Worm (Caenorhabditis elegans): ENCODE measurements around the gene arrd-18.

Gene arrd-18

DNA sequence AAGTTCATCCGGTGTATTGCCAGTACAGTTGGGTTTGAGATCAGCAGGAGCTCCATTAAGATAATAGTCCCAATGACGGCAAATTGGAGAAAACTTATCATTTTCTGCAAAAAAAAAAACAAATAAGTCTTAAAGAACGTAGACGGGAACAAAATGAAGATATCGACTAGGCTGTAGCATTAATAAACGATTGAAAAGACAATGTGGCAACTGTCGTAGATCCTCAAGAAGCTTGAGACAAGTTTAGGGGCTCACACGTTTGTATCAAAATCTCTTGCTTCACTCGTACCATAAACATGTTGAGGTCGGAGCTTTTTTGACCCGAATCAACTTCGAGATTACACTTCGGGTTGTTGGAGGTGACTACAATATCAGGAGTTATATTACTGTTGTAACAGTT is 8.1 kb upstream of the arrd-18 start, which contains the start of gene F35F10.14:
Gene F35F10.14, minus strand, starts transcription at position 101 of the 400 bp plus-strand sequence.
- TF ChIP-seq ekl-4 (GFP tag; IDR thresholded peaks at IDR 0.05): no peak
- TF ChIP-seq ZK185.1 (tag; optimal IDR thresholded peaks at IDR 0.05; ENCODE audit: poor library complexity, severe bottlenecking): no peak
- no peak for TF ChIP-seq unc-62 (GFP tag; optimal IDR thresholded peaks at IDR 0.05)
- TF ChIP-seq ztf-28 (GFP tag; IDR thresholded peaks at IDR 0.05): 0 out of 2 replicates have a peak, but pooled peaks have one; percentile 26
- no peak for TF ChIP-seq dpff-1 (tag; optimal IDR thresholded peaks at IDR 0.05)
- TF ChIP-seq F22D6.2 (tag; optimal IDR thresholded peaks at IDR 0.05): no peak
- no peak for TF ChIP-seq Y53G8AR.9 (GFP tag; conservative IDR thresholded peaks at IDR 0.05)

DNA sequence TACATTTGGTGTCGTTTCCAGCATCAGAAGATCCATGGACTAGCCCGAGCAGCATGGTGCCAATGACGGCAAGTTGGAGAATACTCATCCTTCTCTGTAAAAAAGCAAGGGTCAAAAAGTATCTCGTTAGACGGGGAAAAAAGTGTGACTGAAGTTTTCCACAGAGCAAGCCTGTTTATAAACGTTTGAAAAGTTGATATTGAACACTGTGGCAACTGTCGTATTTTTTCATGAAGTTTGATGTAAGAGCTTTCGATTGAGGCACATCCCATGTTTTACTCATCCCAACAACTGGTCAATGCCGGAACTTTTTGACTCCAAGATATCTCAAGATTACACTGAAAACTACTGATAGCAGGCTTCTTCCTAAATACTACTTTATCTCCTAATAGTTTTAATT is 7.1 kb upstream of the arrd-18 start, which contains the start of gene F35F10.13:
Gene F35F10.13, minus strand, starts transcription at position 101 of the 400 bp plus-strand sequence.
- no peak for TF ChIP-seq mxl-1 (tag; optimal IDR thresholded peaks at IDR 0.05)
- no peak for TF ChIP-seq mcd-1 (GFP tag; IDR thresholded peaks at IDR 0.05)
- no peak for TF ChIP-seq chd-7 (tag; optimal IDR thresholded peaks at IDR 0.05)

DNA sequence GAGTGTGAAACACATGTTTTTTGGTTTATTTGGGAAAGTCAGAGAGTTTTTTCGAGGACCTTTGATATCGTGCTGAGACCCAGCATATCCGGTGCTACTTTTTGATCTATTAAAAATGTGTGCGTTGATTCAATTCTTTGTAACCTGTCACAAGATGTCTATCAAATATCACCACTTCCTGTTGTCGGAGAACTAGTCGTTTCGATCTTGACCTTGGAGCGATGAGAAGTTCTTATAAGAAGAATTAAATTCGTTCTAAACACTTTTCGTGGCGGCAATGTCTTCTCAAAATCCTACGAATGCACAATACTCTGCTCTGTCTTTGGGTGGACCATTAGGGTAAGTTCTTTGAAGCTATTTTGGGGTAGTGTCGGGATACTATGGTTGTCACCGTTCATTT is 4.2 kb upstream of the arrd-18 start, which contains the start of gene F35F10.1:
Gene F35F10.1, plus strand, starts transcription at position 200 of the 400 bp plus-strand sequence.
- no peak for TF ChIP-seq dpl-1 (GFP tag; optimal IDR thresholded peaks at IDR 0.05)
- no peak for TF ChIP-seq him-1 (tag; optimal IDR thresholded peaks at IDR 0.05)
- no peak for TF ChIP-seq zim-3 (tag; optimal IDR thresholded peaks at IDR 0.05)
- TF ChIP-seq F10E7.11 (tag; optimal IDR thresholded peaks at IDR 0.05): no peak
- TF ChIP-seq Y67H2A.10 (GFP tag; conservative IDR thresholded peaks at IDR 0.05): no peak
- no peak for TF ChIP-seq lsl-1 (GFP tag; optimal IDR thresholded peaks at IDR 0.05)
- TF ChIP-seq sdz-38 (tag; optimal IDR thresholded peaks at IDR 0.05): no peak
- TF ChIP-seq bed-1 (GFP tag; IDR thresholded peaks at IDR 0.05): 0 out of 2 replicates have a peak, but pooled peaks have one; percentile 84
- no peak for TF ChIP-seq rcor-1 (GFP tag; IDR thresholded peaks at IDR 0.05)
- no peak for TF ChIP-seq T07F8.4 (tag; optimal IDR thresholded peaks at IDR 0.05)
- TF ChIP-seq lin-35 (GFP tag; optimal IDR thresholded peaks at IDR 0.05): no peak
- 0 out of 2 replicates have a peak, but pooled peaks have one; percentile 50 for TF ChIP-seq madf-3 (GFP tag; IDR thresholded peaks at IDR 0.05)

DNA sequence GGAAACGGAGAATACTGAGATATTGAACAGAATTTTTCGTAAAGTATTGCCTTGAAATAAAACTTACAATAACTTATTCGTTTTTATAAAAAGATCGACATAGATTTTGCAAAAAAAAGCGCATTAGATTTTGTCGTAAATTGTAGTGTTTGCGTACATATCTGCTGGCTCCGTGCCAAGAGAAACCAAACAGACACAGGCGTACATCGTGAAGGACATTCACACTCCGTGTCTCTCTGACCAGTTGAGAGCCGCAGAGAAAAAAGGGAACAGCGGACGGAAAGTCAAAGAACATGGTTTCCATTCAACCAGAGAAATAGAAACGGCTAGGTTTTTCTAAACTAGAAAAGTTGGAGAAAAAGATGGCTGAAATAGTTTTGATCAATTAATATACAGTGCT is 3.4 kb upstream of the arrd-18 start, which contains the start of gene arrd-19:
Gene arrd-19, minus strand, starts transcription at position 209 of the 400 bp plus-strand sequence.
- no peak for TF ChIP-seq zim-3 (tag; optimal IDR thresholded peaks at IDR 0.05)
- TF ChIP-seq hsf-1 (GFP tag; IDR thresholded peaks at IDR 0.05): no peak
- TF ChIP-seq hmg-20 (GFP tag; IDR thresholded peaks at IDR 0.05): peak; percentile 52; the same call in 1 of the 2 replicates
- TF ChIP-seq cebp-1 (GFP tag; IDR thresholded peaks at IDR 0.05): peak; percentile 47; the same call in 1 of the 2 replicates
- TF ChIP-seq cebp-1 (tag; optimal IDR thresholded peaks at IDR 0.05): no peak
- no peak for TF ChIP-seq xnd-1 (tag; optimal IDR thresholded peaks at IDR 0.05)
- TF ChIP-seq nfya-2 (GFP tag; IDR thresholded peaks at IDR 0.05): no peak
- no peak for TF ChIP-seq nhr-120 (GFP tag; IDR thresholded peaks at IDR 0.05)
- TF ChIP-seq lin-40 (tag; optimal IDR thresholded peaks at IDR 0.05): no peak
- TF ChIP-seq Y53G8AR.9 (GFP tag; conservative IDR thresholded peaks at IDR 0.05): peak; percentile 47; the same call in 1 of the 2 replicates
- TF ChIP-seq F49E8.2 (tag; optimal IDR thresholded peaks at IDR 0.05; ENCODE audit: insufficient read depth): no peak
- TF ChIP-seq tlf-1 (GFP tag; optimal IDR thresholded peaks at IDR 0.05): no peak
- no peak for TF ChIP-seq ama-1 (optimal IDR thresholded peaks at IDR 0.05)
- no peak for TF ChIP-seq ama-1 (GFP tag; optimal IDR thresholded peaks at IDR 0.05)
- no peak for TF ChIP-seq F39B2.1 (GFP tag; IDR thresholded peaks at IDR 0.05)
- TF ChIP-seq akir-1 (GFP tag; optimal IDR thresholded peaks at IDR 0.05): no peak
- TF ChIP-seq attf-3 (GFP tag; conservative IDR thresholded peaks at IDR 0.05): peak; percentile 42
- TF ChIP-seq B0035.1 (tag; optimal IDR thresholded peaks at IDR 0.05): no peak
- no peak for TF ChIP-seq unc-130 (GFP tag; optimal IDR thresholded peaks at IDR 0.05)
- no peak for TF ChIP-seq dpff-1 (tag; optimal IDR thresholded peaks at IDR 0.05)
- TF ChIP-seq T07F8.4 (tag; optimal IDR thresholded peaks at IDR 0.05): no peak
- peak; percentile 8 for TF ChIP-seq chd-7 (tag; optimal IDR thresholded peaks at IDR 0.05)
- peak; percentile 69 for TF ChIP-seq F22D6.2 (tag; optimal IDR thresholded peaks at IDR 0.05)
- no peak for TF ChIP-seq T26A5.8 (tag; optimal IDR thresholded peaks at IDR 0.05)
- no peak for TF ChIP-seq die-1 (tag; optimal IDR thresholded peaks at IDR 0.05)
- no peak for TF ChIP-seq atf-7 (tag; optimal IDR thresholded peaks at IDR 0.05)
- no peak for TF ChIP-seq ztf-18 (tag; optimal IDR thresholded peaks at IDR 0.05)
- TF ChIP-seq ztf-26 (tag; optimal IDR thresholded peaks at IDR 0.05): peak; percentile 21
- no peak for TF ChIP-seq attf-6 (GFP tag; IDR thresholded peaks at IDR 0.05)
